Worm (Caenorhabditis elegans) whole organism, early embryonic: ENCODE measurements around the gene srd-7.

Experiments
- aly-1 ChIP-seq: sonication (generic microtip); optimal IDR thresholded peaks from 2 replicates; lab custom pipeline; 2016; ENCODE audit warnings: missing genetic modification characterization, missing compliant biosample characterization
- ama-1 ChIP-seq: fragments of 150-350 bp; optimal IDR thresholded peaks from 2 replicates; lab custom pipeline; 2014
- ceh-36 ChIP-seq: sonication (generic microtip); optimal IDR thresholded peaks from 2 replicates; lab custom pipeline; 2016; ENCODE audit warnings: missing genetic modification characterization, inconsistent platforms, missing compliant biosample characterization
- flt-1 ChIP-seq: fragments of 200-800 bp; sonication (Bioruptor generic); IDR thresholded peaks from 2 replicates; pipeline ENCODE4 v1.3.6; 2022; ENCODE audit warnings: missing genetic modification characterization, missing compliant biosample characterization
- hnd-1 ChIP-seq: sonication (generic microtip); optimal IDR thresholded peaks from 2 replicates; lab custom pipeline; 2016; ENCODE audit warnings: missing genetic modification characterization, missing compliant biosample characterization
- pes-1 ChIP-seq: fragments of 200-800 bp; sonication (Bioruptor generic); IDR thresholded peaks from 2 replicates; pipeline ENCODE4 v1.3.6; 2022; ENCODE audit warnings: missing genetic modification reagents, missing genetic modification characterization, missing compliant biosample characterization
- tra-4 ChIP-seq: sonication (generic microtip); optimal IDR thresholded peaks from 2 replicates; lab custom pipeline; 2017; ENCODE audit warnings: missing genetic modification characterization, missing compliant biosample characterization

DNA sequence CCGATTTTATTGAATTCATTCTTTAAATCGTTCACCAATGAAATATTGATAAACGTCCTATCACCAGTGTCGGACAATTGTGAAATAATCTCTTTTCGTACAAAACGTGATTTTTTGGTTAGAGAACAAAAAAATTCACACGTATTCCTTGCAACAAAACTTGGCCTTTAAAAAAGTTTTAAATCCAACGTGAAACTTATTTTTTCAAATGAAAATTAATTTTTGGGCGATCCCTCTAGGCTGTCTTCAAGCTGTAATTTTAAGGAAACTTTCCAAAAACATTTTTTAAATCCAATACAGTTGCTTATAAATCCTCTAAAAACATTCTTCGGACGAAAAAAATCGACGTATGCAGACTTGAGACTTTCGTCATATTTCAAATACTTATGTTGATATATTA is 31.9 kb downstream of the srd-7 start, which contains the start of gene T25B9.5:
- TF ChIP-seq pes-1 (GFP tag; lab: Robert Waterston, UW) (no peak), tra-4 (tag; lab: Kevin White, UChicago) (no peak), flt-1 (GFP tag; lab: Robert Waterston, UW) (no peak), aly-1 (tag; lab: Kevin White, UChicago) (no peak), ama-1 (no peak), ceh-36 (tag; lab: Kevin White, UChicago) (no peak), hnd-1 (tag; lab: Kevin White, UChicago) (no peak)
